Worm (Caenorhabditis elegans) whole organism, L1 larva: ENCODE data around the gene ZK643.2.

Experiments used
- alr-1 ChIP-seq: fragments of 200-800 bp; sonication (Bioruptor generic); optimal IDR thresholded peaks from 2 replicates; lab custom pipeline; 2018; ENCODE audit warnings: borderline replicate concordance, mild to moderate bottlenecking, missing genetic modification characterization, missing compliant biosample characterization
- aly-2 ChIP-seq: fragments of 150-350 bp; optimal IDR thresholded peaks from 2 replicates; lab custom pipeline; 2014; ENCODE audit warnings: missing biosample characterization, missing genetic modification characterization
- elt-3 ChIP-seq, 6 experiments: fragments of 150-350 bp in 1 of 6; sonication (generic microtip); optimal IDR thresholded peaks; 2 replicates each; lab custom pipeline; 2017 to 2018; ENCODE audit warnings: missing biosample characterization in 6 of 6, missing genetic modification characterization in 6 of 6, inconsistent platforms in 1 of 6
- lin-15B ChIP-seq: fragments of 150-350 bp; sonication (generic microtip); optimal IDR thresholded peaks from 3 replicates; lab custom pipeline; 2014; ENCODE audit warnings: missing biosample characterization, missing genetic modification characterization
- nhr-11 ChIP-seq: fragments of 150-350 bp; optimal IDR thresholded peaks from 2 replicates; lab custom pipeline; 2014; ENCODE audit warnings: missing biosample characterization, missing genetic modification characterization
- nhr-71 ChIP-seq: sonication (generic microtip); optimal IDR thresholded peaks from 2 replicates; lab custom pipeline; 2016; ENCODE audit warnings: mild to moderate bottlenecking, missing genetic modification characterization, moderate library complexity, missing compliant biosample characterization
- nhr-77 ChIP-seq: fragments of 150-350 bp; optimal IDR thresholded peaks from 2 replicates; lab custom pipeline; 2014; ENCODE audit warnings: missing biosample characterization, missing genetic modification characterization
- nhr-90 ChIP-seq: sonication (generic microtip); optimal IDR thresholded peaks from 2 replicates; lab custom pipeline; 2016; ENCODE audit warnings: mild to moderate bottlenecking, missing genetic modification characterization, missing compliant biosample characterization; ENCODE audit not compliant: poor library complexity
- snu-23 ChIP-seq: sonication (generic microtip); optimal IDR thresholded peaks from 2 replicates; lab custom pipeline; 2016; ENCODE audit warnings: missing genetic modification characterization, missing compliant biosample characterization
- sox-4 ChIP-seq: sonication (generic microtip); optimal IDR thresholded peaks from 2 replicates; lab custom pipeline; 2016; ENCODE audit warnings: missing genetic modification characterization, missing compliant biosample characterization
- sptf-1 ChIP-seq: fragments of 150-350 bp; optimal IDR thresholded peaks from 2 replicates; lab custom pipeline; 2014; ENCODE audit warnings: missing biosample characterization, missing genetic modification characterization
- swsn-7 ChIP-seq: sonication (generic microtip); optimal IDR thresholded peaks from 2 replicates; lab custom pipeline; 2016; ENCODE audit warnings: missing genetic modification characterization, missing compliant biosample characterization

ce11 chrIII:8985461-8985860 lies 29.1 kb downstream of the ZK643.2 start:
- no peak for TF ChIP-seq aly-2 (tag; lab: Kevin White, UChicago)
- TF ChIP-seq sox-4 (tag; lab: Kevin White, UChicago) = no peak
- TF ChIP-seq nhr-71 (tag; lab: Kevin White, UChicago) = no peak
- no peak for TF ChIP-seq nhr-90
- TF ChIP-seq nhr-77 (tag; lab: Kevin White, UChicago) = no peak
- TF ChIP-seq lin-15B (tag; lab: Kevin White, UChicago) = no peak
- TF ChIP-seq snu-23 (GFP tag; lab: Kevin White, UChicago) = no peak
- TF ChIP-seq sptf-1 (tag; lab: Kevin White, UChicago) = no peak
- TF ChIP-seq elt-3 (tag; optimal IDR thresholded peaks at IDR 0.05; lab: Kevin White, UChicago) = no peak
- no peak for TF ChIP-seq alr-1 (tag; lab: Kevin White, UChicago)
- TF ChIP-seq swsn-7 (tag; lab: Kevin White, UChicago) = no peak
- TF ChIP-seq nhr-11 (tag; lab: Kevin White, UChicago) = no peak
